In genomic region chr3R:5420454-5420853, dm6 we compare ENCODE assay signal across 2 fruit fly cellular contexts.
TF ChIP-seq lines count a peak whose summit lies in the region.

No protein-coding gene starts in this region.

- TF ChIP-seq CTCF in whole organism, embryonic (GFP tag; optimal IDR thresholded peaks at IDR 0.05; lab: Kevin White, UChicago): no peak

TF ChIP-seq in whole organism, embryonic, 481 proteins besides CTCF, POLR2A, EP300 and RAD21:
- TF ChIP-seq z (GFP tag; IDR thresholded peaks at IDR 0.05; lab: Robert Waterston, UW): no peak
- TF ChIP-seq Med (GFP tag; lab: Kevin White, UChicago): peak; percentile 69

TF ChIP-seq in whole organism, prepupa, 60 proteins besides CTCF, POLR2A, EP300 and RAD21:
- TF ChIP-seq acj6 (GFP tag; optimal IDR thresholded peaks at IDR 0.05; lab: Kevin White, UChicago) (no peak), eg (GFP tag; IDR thresholded peaks at IDR 0.05; lab: Robert Waterston, UW) (no peak), CG8632 (GFP tag; optimal IDR thresholded peaks at IDR 0.05; lab: Kevin White, UChicago) (no peak), fkh (GFP tag; optimal IDR thresholded peaks at IDR 0.05; lab: Kevin White, UChicago) (peak; percentile 59), CG32006 (GFP tag; optimal IDR thresholded peaks at IDR 0.05; lab: Kevin White, UChicago) (no peak)
